Worm (Caenorhabditis elegans) whole organism, L3 larva: ENCODE results near the gene sdz-35.
A peak's percentile ranks its signal among the peaks of the same experiment; 100 is the strongest.

Source experiments
- R02D3.7 ChIP-seq: fragments of 150-350 bp; optimal IDR thresholded peaks from 2 replicates; lab custom pipeline; 2014; ENCODE audit warnings: missing biosample characterization, missing genetic modification characterization
- ZK546.5 ChIP-seq: sonication (generic microtip); optimal IDR thresholded peaks from 2 replicates; lab custom pipeline; 2017; ENCODE audit warnings: missing biosample characterization, missing genetic modification characterization
- aly-2 ChIP-seq: fragments of 150-350 bp; optimal IDR thresholded peaks from 2 replicates; lab custom pipeline; 2014; ENCODE audit warnings: missing biosample characterization, missing genetic modification characterization
- ceh-16 ChIP-seq: sonication (generic microtip); optimal IDR thresholded peaks from 2 replicates; lab custom pipeline; 2017; ENCODE audit warnings: missing biosample characterization, missing genetic modification characterization
- daf-12 ChIP-seq: fragments of 150-350 bp; optimal IDR thresholded peaks from 2 replicates; lab custom pipeline; 2014; ENCODE audit warnings: missing biosample characterization, missing genetic modification reagents, missing genetic modification characterization
- egl-27 ChIP-seq: sonication (generic microtip); optimal IDR thresholded peaks from 4 replicates; lab custom pipeline; 2017; ENCODE audit warnings: missing biosample characterization, missing genetic modification reagents, missing genetic modification characterization
- elt-1 ChIP-seq: fragments of 150-350 bp; optimal IDR thresholded peaks from 2 replicates; lab custom pipeline; 2014; ENCODE audit warnings: missing biosample characterization, missing genetic modification characterization
- elt-2 ChIP-seq: sonication (generic microtip); optimal IDR thresholded peaks from 2 replicates; lab custom pipeline; 2016; ENCODE audit warnings: missing genetic modification reagents, mild to moderate bottlenecking, missing genetic modification characterization, missing compliant biosample characterization
- elt-3 ChIP-seq, 3 experiments: fragments of 150-350 bp in 1 of 3; sonication (generic microtip) in 2 of 3; optimal IDR thresholded peaks; 2 replicates in 2 of 3; 4 replicates in 1 of 3; lab custom pipeline; 2014 to 2017; ENCODE audit warnings: missing biosample characterization in 3 of 3, missing genetic modification characterization in 3 of 3
- eor-1 ChIP-seq, 2 experiments: fragments of 150-350 bp; optimal IDR thresholded peaks; 2 replicates each; lab custom pipeline; 2014 to 2018; ENCODE audit warnings: missing biosample characterization in 2 of 2, missing genetic modification characterization in 2 of 2
- fos-1 ChIP-seq: fragments of 150-350 bp; optimal IDR thresholded peaks from 2 replicates; lab custom pipeline; 2014; ENCODE audit warnings: missing biosample characterization, missing genetic modification characterization
- hmg-11 ChIP-seq: sonication (generic microtip); optimal IDR thresholded peaks from 2 replicates; lab custom pipeline; 2016; ENCODE audit warnings: missing genetic modification characterization, missing compliant biosample characterization
- jun-1 ChIP-seq: fragments of 150-350 bp; optimal IDR thresholded peaks from 2 replicates; lab custom pipeline; 2014; ENCODE audit warnings: missing biosample characterization, missing genetic modification reagents, missing genetic modification characterization
- lin-15B ChIP-seq: fragments of 150-350 bp; optimal IDR thresholded peaks from 2 replicates; lab custom pipeline; 2014; ENCODE audit warnings: missing biosample characterization, missing genetic modification characterization
- lin-39 ChIP-seq: fragments of 150-350 bp; optimal IDR thresholded peaks from 2 replicates; lab custom pipeline; 2018; ENCODE audit warnings: missing biosample characterization, missing genetic modification reagents, missing genetic modification characterization
- lsy-12 ChIP-seq: sonication (generic microtip); optimal IDR thresholded peaks from 2 replicates; lab custom pipeline; 2016; ENCODE audit warnings: mild to moderate bottlenecking, missing genetic modification characterization, missing compliant biosample characterization
- mdl-1 ChIP-seq: fragments of 150-350 bp; optimal IDR thresholded peaks from 2 replicates; lab custom pipeline; 2014; ENCODE audit warnings: missing biosample characterization, missing genetic modification characterization
- mml-1 ChIP-seq: fragments of 150-350 bp; sonication (generic microtip); optimal IDR thresholded peaks from 3 replicates; lab custom pipeline; 2014; ENCODE audit warnings: missing biosample characterization, missing genetic modification characterization
- nhr-12 ChIP-seq: fragments of 150-350 bp; optimal IDR thresholded peaks from 2 replicates; lab custom pipeline; 2014; ENCODE audit warnings: missing biosample characterization, missing genetic modification characterization
- nhr-23 ChIP-seq: fragments of 150-350 bp; optimal IDR thresholded peaks from 2 replicates; lab custom pipeline; 2014; ENCODE audit warnings: missing biosample characterization, missing genetic modification reagents, missing genetic modification characterization
- nhr-237 ChIP-seq: fragments of 150-350 bp; optimal IDR thresholded peaks from 2 replicates; lab custom pipeline; 2014; ENCODE audit warnings: missing biosample characterization, missing genetic modification characterization
- nhr-43 ChIP-seq: sonication (generic microtip); optimal IDR thresholded peaks from 2 replicates; lab custom pipeline; 2016; ENCODE audit warnings: mild to moderate bottlenecking, missing genetic modification characterization, missing compliant biosample characterization; ENCODE audit not compliant: poor library complexity, severe bottlenecking
- nhr-67 ChIP-seq: fragments of 150-350 bp; optimal IDR thresholded peaks from 2 replicates; lab custom pipeline; 2014; ENCODE audit warnings: missing biosample characterization, missing genetic modification characterization
- nhr-76 ChIP-seq: fragments of 150-350 bp; sonication (generic microtip); optimal IDR thresholded peaks from 5 replicates; lab custom pipeline; 2014; ENCODE audit warnings: missing biosample characterization, missing genetic modification characterization
- nhr-77 ChIP-seq: fragments of 150-350 bp; optimal IDR thresholded peaks from 2 replicates; lab custom pipeline; 2014; ENCODE audit warnings: missing biosample characterization, missing genetic modification characterization
- pqm-1 ChIP-seq: fragments of 150-350 bp; optimal IDR thresholded peaks from 2 replicates; lab custom pipeline; 2017; ENCODE audit warnings: missing biosample characterization, missing genetic modification characterization, inconsistent platforms
- sea-2 ChIP-seq: fragments of 150-350 bp; sonication (generic microtip); optimal IDR thresholded peaks from 4 replicates; lab custom pipeline; 2014; ENCODE audit warnings: missing biosample characterization, missing genetic modification reagents, missing genetic modification characterization
- skn-1 ChIP-seq: fragments of 150-350 bp; optimal IDR thresholded peaks from 2 replicates; lab custom pipeline; 2014; ENCODE audit warnings: missing biosample characterization, missing genetic modification characterization
- tbx-2 ChIP-seq: sonication (generic microtip); optimal IDR thresholded peaks from 2 replicates; lab custom pipeline; 2016; ENCODE audit warnings: mild to moderate bottlenecking, missing genetic modification characterization, missing compliant biosample characterization
- unc-39 ChIP-seq: sonication (generic microtip); optimal IDR thresholded peaks from 4 replicates; lab custom pipeline; 2017; ENCODE audit warnings: missing biosample characterization, missing genetic modification characterization
- unc-62 ChIP-seq: fragments of 150-350 bp; sonication (generic microtip); optimal IDR thresholded peaks from 4 replicates; lab custom pipeline; 2014; ENCODE audit warnings: missing biosample characterization, missing genetic modification reagents, missing genetic modification characterization
- zag-1 ChIP-seq: fragments of 150-350 bp; optimal IDR thresholded peaks from 2 replicates; lab custom pipeline; 2014; ENCODE audit warnings: missing biosample characterization, missing genetic modification characterization

sdz-35 gene

ce11 chrII:3248043-3248718, 39.6 kb upstream of the sdz-35 start, which contains the start of the genes fbxc-50 and C17F4.2:
Gene fbxc-50 (minus strand): TSS chrII:3248123.
Gene C17F4.2 (plus strand): TSS chrII:3248668.
- TF ChIP-seq tbx-2 (tag; lab: Kevin White, UChicago) (no peak), unc-39 (no peak)

- TF ChIP-seq nhr-76, result no peak
- no peak for TF ChIP-seq nhr-12 (tag; lab: Kevin White, UChicago)
- no peak for TF ChIP-seq R02D3.7
- no peak for TF ChIP-seq lsy-12 (tag; lab: Kevin White, UChicago)
- no peak for TF ChIP-seq lin-39 (tag; lab: Kevin White, UChicago)
- TF ChIP-seq mdl-1 (tag; lab: Kevin White, UChicago), result no peak
- TF ChIP-seq ceh-16 (tag; lab: Kevin White, UChicago), result no peak
- no peak for TF ChIP-seq fos-1 (tag; lab: Kevin White, UChicago)
- TF ChIP-seq nhr-77 (tag; lab: Kevin White, UChicago), result no peak
- TF ChIP-seq eor-1 (tag; optimal IDR thresholded peaks at IDR 0.05; lab: Kevin White, UChicago), result no peak
These were observed 39.0 kb upstream of the sdz-35 start for ce11 chrII:3247556-3247955.

DNA sequence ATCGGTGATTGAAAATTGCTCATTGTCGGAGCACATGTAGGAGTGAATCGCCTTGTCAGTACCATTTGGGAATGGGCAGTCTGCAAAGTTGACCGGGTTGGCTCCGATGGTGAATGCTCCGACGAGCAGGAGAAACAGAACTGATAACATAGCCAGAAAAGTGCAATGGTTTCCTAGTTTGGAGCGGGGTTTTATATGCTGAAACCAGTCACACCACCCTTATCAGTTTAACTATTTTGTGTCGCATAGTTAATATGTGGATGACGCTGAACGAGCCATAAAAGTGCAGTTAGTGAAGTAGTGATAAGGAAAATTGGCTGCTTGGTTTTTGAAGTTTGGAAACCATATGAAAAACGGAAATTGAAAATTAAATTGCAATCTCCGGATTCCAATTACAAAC, 37.3 kb upstream of the sdz-35 start, which contains the start of gene C17F4.7:
TSS of gene C17F4.7 (minus strand) at position 180 of the 400 bp plus-strand sequence.
- TF ChIP-seq elt-2 (tag; lab: Kevin White, UChicago) (peak; percentile 99), eor-1 (tag; optimal IDR thresholded peaks at IDR 0.05; lab: Kevin White, UChicago) (no peak), mdl-1 (tag; lab: Kevin White, UChicago) (no peak), tbx-2 (tag; lab: Kevin White, UChicago) (no peak), pqm-1 (tag; lab: Kevin White, UChicago) (peak; percentile 96), nhr-77 (tag; lab: Kevin White, UChicago) (no peak), jun-1 (peak; percentile 71), nhr-67 (tag; lab: Kevin White, UChicago) (no peak)

DNA sequence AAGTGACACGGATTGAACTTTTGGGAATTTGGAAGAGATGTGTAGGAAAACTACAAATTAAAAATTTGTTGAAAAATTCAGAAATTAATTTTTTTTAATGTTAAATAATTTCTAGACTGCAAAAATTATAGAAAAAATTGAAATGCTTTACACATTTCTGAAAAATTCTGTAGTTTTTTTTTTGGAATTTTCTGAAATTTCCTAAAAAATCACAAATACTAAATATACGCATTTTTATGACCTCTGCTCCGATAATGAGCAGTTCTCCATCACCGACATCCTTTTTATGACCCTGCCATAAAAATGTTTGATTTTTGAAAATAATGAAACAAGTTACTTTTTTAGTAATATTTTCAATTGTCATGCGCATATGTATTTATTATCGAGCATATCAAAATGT, 36.2 kb upstream of the sdz-35 start:
- no peak for TF ChIP-seq nhr-76
- peak; percentile 9 for TF ChIP-seq fos-1 (tag; lab: Kevin White, UChicago)
- TF ChIP-seq daf-12 (tag; lab: Kevin White, UChicago), result no peak
- no peak for TF ChIP-seq tbx-2 (tag; lab: Kevin White, UChicago)
- no peak for TF ChIP-seq lin-39 (tag; lab: Kevin White, UChicago)
- no peak for TF ChIP-seq unc-62
- TF ChIP-seq nhr-77 (tag; lab: Kevin White, UChicago), result peak; percentile 54
- peak; percentile 50 for TF ChIP-seq elt-2 (tag; lab: Kevin White, UChicago)
- no peak for TF ChIP-seq aly-2 (tag; lab: Kevin White, UChicago)
- no peak for TF ChIP-seq hmg-11 (tag; lab: Kevin White, UChicago)
- no peak for TF ChIP-seq eor-1 (tag; optimal IDR thresholded peaks at IDR 0.05; lab: Kevin White, UChicago)
- no peak for TF ChIP-seq lin-15B (tag; lab: Kevin White, UChicago)
- TF ChIP-seq nhr-23 (tag; lab: Kevin White, UChicago), result no peak

DNA sequence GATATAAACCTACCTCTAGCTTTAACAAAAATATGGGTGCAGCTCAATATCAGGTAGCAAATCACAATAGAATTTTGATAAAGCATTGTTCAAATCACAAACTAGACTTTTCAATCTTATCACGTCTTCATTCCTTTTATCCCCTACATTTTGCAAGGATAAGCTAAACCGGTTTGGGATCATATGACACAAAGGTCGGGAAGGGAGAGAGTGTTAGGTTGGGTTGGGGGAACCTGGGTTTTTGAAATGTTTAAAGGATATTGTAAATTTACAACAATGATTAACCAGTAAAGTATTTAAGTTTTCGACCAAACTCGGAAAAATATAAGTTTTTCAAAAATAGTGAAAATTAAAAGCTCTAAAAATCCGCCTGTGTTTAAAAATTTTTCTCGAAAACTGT, 35.5 kb upstream of the sdz-35 start, which contains the start of gene C17F4.12:
TSS of gene C17F4.12 (minus strand) at position 101 of the 400 bp plus-strand sequence.
- TF ChIP-seq lin-15B (tag; lab: Kevin White, UChicago) (no peak), egl-27 (no peak), nhr-77 (tag; lab: Kevin White, UChicago) (no peak), skn-1 (tag; lab: Kevin White, UChicago) (no peak), nhr-67 (tag; lab: Kevin White, UChicago) (no peak)

- peak in 1 of 3 experiments; percentile 27 for TF ChIP-seq elt-3 (tag; optimal IDR thresholded peaks at IDR 0.05; lab: Kevin White, UChicago)
- no peak for TF ChIP-seq egl-27
- TF ChIP-seq nhr-23 (tag; lab: Kevin White, UChicago), result peak; percentile 35
- no peak for TF ChIP-seq elt-2 (tag; lab: Kevin White, UChicago)
These were observed 33.3 kb upstream of the sdz-35 start for ce11 chrII:3241842-3242241.

DNA sequence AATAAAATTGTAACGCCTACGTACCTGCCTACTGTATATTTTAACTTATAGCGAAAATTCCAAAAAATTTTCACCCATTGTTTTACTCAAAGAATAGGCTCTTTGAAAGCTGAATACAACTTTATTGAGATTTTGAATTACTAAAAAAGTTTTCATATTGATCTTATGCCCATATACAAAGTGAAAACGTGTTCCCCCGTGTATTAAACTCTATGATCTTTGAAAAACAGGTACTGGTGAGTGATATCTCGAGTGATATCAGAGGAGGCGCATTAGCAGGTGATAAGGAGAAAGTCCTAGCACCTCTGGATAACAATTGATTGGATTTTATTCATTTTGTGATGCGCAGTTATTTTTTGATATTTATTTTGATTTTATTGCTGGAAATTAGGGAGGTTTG, 31.6 kb upstream of the sdz-35 start, which contains the start of gene C17F4.3:
TSS of gene C17F4.3 (plus strand) at position 301 of the 400 bp plus-strand sequence.
- no peak for TF ChIP-seq elt-1 (tag; lab: Kevin White, UChicago)
- no peak for TF ChIP-seq tbx-2 (tag; lab: Kevin White, UChicago)
- no peak for TF ChIP-seq mml-1 (tag; lab: Kevin White, UChicago)
- no peak for TF ChIP-seq ZK546.5 (tag; lab: Kevin White, UChicago)
- TF ChIP-seq nhr-237 (tag; lab: Kevin White, UChicago), result no peak
- TF ChIP-seq unc-62, result no peak
- no peak for TF ChIP-seq zag-1 (tag; lab: Kevin White, UChicago)
- no peak for TF ChIP-seq sea-2 (GFP tag; lab: Kevin White, UChicago)
- TF ChIP-seq lsy-12 (tag; lab: Kevin White, UChicago), result no peak
- TF ChIP-seq aly-2 (tag; lab: Kevin White, UChicago), result no peak
- no peak for TF ChIP-seq nhr-43 (tag; lab: Kevin White, UChicago)
- no peak for TF ChIP-seq nhr-12 (tag; lab: Kevin White, UChicago)
- TF ChIP-seq eor-1 (tag; optimal IDR thresholded peaks at IDR 0.05; lab: Kevin White, UChicago), result no peak
